Fruit fly (Drosophila melanogaster) whole organism, embryonic: Measurements from ENCODE around the gene spdo.

Experiments used
- Adf1 ChIP-seq: fragments of 200-800 bp; sonication (Bioruptor generic); IDR thresholded peaks from 2 replicates; pipeline ENCODE4 v1.3.6; 2022; ENCODE audit warnings: missing biosample characterization, missing genetic modification characterization
- CG10147 ChIP-seq: fragments of 200-800 bp; sonication (Bioruptor generic); optimal IDR thresholded peaks from 2 replicates; lab custom pipeline; 2019; ENCODE audit warnings: missing biosample characterization, mild to moderate bottlenecking, missing genetic modification characterization, moderate library complexity
- CG10979 ChIP-seq: fragments of 200-800 bp; sonication (Bioruptor generic); optimal IDR thresholded peaks from 2 replicates; lab custom pipeline; 2018; ENCODE audit warnings: missing biosample characterization, mild to moderate bottlenecking, missing genetic modification characterization, moderate library complexity
- CG11398 ChIP-seq: fragments of 200-800 bp; sonication (Bioruptor generic); optimal IDR thresholded peaks from 2 replicates; lab custom pipeline; 2016; ENCODE audit warnings: missing biosample characterization, missing genetic modification characterization
- CG11560 ChIP-seq: fragments of 200-800 bp; sonication (Bioruptor generic); IDR thresholded peaks from 3 replicates; pipeline ENCODE4 v1.3.6; 2022; ENCODE audit warnings: missing biosample characterization, missing genetic modification characterization
- CG12391 ChIP-seq: fragments of 200-800 bp; sonication (Bioruptor generic); optimal IDR thresholded peaks from 3 replicates; lab custom pipeline; 2018; ENCODE audit warnings: missing biosample characterization, mild to moderate bottlenecking, missing genetic modification characterization, moderate library complexity
- CG13424 ChIP-seq: fragments of 200-800 bp; sonication (Bioruptor generic); optimal IDR thresholded peaks from 2 replicates; lab custom pipeline; 2019; ENCODE audit warnings: missing biosample characterization, mild to moderate bottlenecking, missing genetic modification characterization, moderate library complexity
- CG15011 ChIP-seq: fragments of 200-800 bp; sonication (Bioruptor generic); optimal IDR thresholded peaks from 3 replicates; lab custom pipeline; 2018; ENCODE audit warnings: missing biosample characterization, mild to moderate bottlenecking, missing genetic modification characterization
- CG16815 ChIP-seq: fragments of 200-800 bp; sonication (Bioruptor generic); optimal IDR thresholded peaks from 3 replicates; lab custom pipeline; 2017; ENCODE audit warnings: missing biosample characterization, mild to moderate bottlenecking, missing genetic modification characterization
- CG17186 ChIP-seq: fragments of 200-800 bp; sonication (Bioruptor generic); optimal IDR thresholded peaks from 3 replicates; lab custom pipeline; 2017; ENCODE audit warnings: missing biosample characterization, missing genetic modification reagents, missing genetic modification characterization
- CG18476 ChIP-seq: fragments of 200-800 bp; sonication (Bioruptor generic); optimal IDR thresholded peaks from 2 replicates; lab custom pipeline; 2016; ENCODE audit warnings: missing biosample characterization, mild to moderate bottlenecking, missing genetic modification characterization
- CG5953 ChIP-seq: fragments of 200-800 bp; sonication (Bioruptor generic); IDR thresholded peaks from 2 replicates; pipeline ENCODE4 v1.3.6; 2022; ENCODE audit warnings: missing biosample characterization, missing genetic modification characterization
- CG6272 ChIP-seq: fragments of 200-800 bp; sonication (Bioruptor generic); IDR thresholded peaks from 2 replicates; pipeline ENCODE4 v1.3.6; 2022; ENCODE audit warnings: missing biosample characterization, missing genetic modification characterization
- CG6689 ChIP-seq: fragments of 200-800 bp; sonication (Bioruptor generic); IDR thresholded peaks from 2 replicates; pipeline ENCODE4 v1.3.6; 2022; ENCODE audit warnings: missing biosample characterization, missing genetic modification characterization
- CkIIα-i1 ChIP-seq: fragments of 200-800 bp; sonication (Bioruptor generic); IDR thresholded peaks from 2 replicates; pipeline ENCODE4 v1.3.6; 2022; ENCODE audit warnings: missing biosample characterization, missing genetic modification characterization
- Dad ChIP-seq: fragments of 200-800 bp; sonication (Bioruptor generic); optimal IDR thresholded peaks from 3 replicates; lab custom pipeline; 2016; ENCODE audit warnings: missing biosample characterization, missing genetic modification characterization
- Deaf1 ChIP-seq: fragments of 200-800 bp; optimal IDR thresholded peaks from 3 replicates; lab custom pipeline; 2019; ENCODE audit warnings: missing biosample characterization, mild to moderate bottlenecking, missing genetic modification characterization, moderate library complexity
- Fer2 ChIP-seq: fragments of 200-800 bp; sonication (Bioruptor generic); optimal IDR thresholded peaks from 2 replicates; lab custom pipeline; 2018; ENCODE audit warnings: missing biosample characterization, mild to moderate bottlenecking, missing genetic modification characterization, moderate library complexity
- Gsc ChIP-seq: fragments of 200-800 bp; sonication (Bioruptor generic); IDR thresholded peaks from 2 replicates; pipeline ENCODE4 v1.3.6; 2022; ENCODE audit warnings: missing biosample characterization, missing genetic modification characterization
- Hr78 ChIP-seq, 2 experiments: fragments of 200-800 bp in 1 of 2; fragments of >200 bp in 1 of 2; sonication (Bioruptor generic) in 1 of 2; optimal IDR thresholded peaks; 2 replicates each; lab custom pipeline; 2017 to 2019; ENCODE audit warnings: missing biosample characterization in 2 of 2, missing genetic modification characterization in 2 of 2, mild to moderate bottlenecking in 1 of 2, moderate library complexity in 1 of 2
- Med ChIP-seq: fragments of 200-800 bp; sonication (Bioruptor generic); peaks from one replicate; lab custom pipeline; 2016; ENCODE audit warnings: missing biosample characterization, missing genetic modification characterization, mild to moderate bottlenecking, inconsistent platforms, moderate library complexity
- Myb ChIP-seq: fragments of 200-800 bp; sonication (Bioruptor generic); optimal IDR thresholded peaks from 2 replicates; lab custom pipeline; 2016; ENCODE audit warnings: missing biosample characterization, missing genetic modification characterization
- NC2β ChIP-seq: fragments of 200-800 bp; sonication (Bioruptor generic); optimal IDR thresholded peaks from 2 replicates; lab custom pipeline; 2016; ENCODE audit warnings: missing biosample characterization, missing genetic modification characterization
- Poxn ChIP-seq: fragments of 200-800 bp; sonication (Bioruptor generic); IDR thresholded peaks from 2 replicates; pipeline ENCODE4 v1.3.6; 2022; ENCODE audit warnings: missing biosample characterization, missing genetic modification characterization
- Scr ChIP-seq: fragments of 200-800 bp; sonication (Bioruptor generic); IDR thresholded peaks from 2 replicates; pipeline ENCODE4 v1.3.6; 2022; ENCODE audit warnings: missing biosample characterization, missing genetic modification characterization; ENCODE audit not compliant: partially characterized antibody
- Sox102F ChIP-seq: fragments of 200-800 bp; sonication (Bioruptor generic); optimal IDR thresholded peaks from 2 replicates; lab custom pipeline; 2018; ENCODE audit warnings: missing biosample characterization, mild to moderate bottlenecking, missing genetic modification characterization, moderate library complexity
- Xrp1 ChIP-seq: fragments of 200-800 bp; sonication (Bioruptor generic); IDR thresholded peaks from 2 replicates; pipeline ENCODE4 v1.3.6; 2022; ENCODE audit warnings: missing biosample characterization, missing genetic modification characterization
- bigmax ChIP-seq: fragments of 200-800 bp; sonication (Bioruptor generic); optimal IDR thresholded peaks from 2 replicates; lab custom pipeline; 2018; ENCODE audit warnings: missing biosample characterization, mild to moderate bottlenecking, missing genetic modification characterization
- bsh ChIP-seq, 2 experiments: fragments of 200-800 bp; sonication (Bioruptor generic); optimal IDR thresholded peaks; 2 replicates each; lab custom pipeline; 2017 to 2018; ENCODE audit warnings: mild to moderate bottlenecking in 2 of 2, missing biosample characterization in 2 of 2, missing genetic modification characterization in 2 of 2, moderate library complexity in 1 of 2
- cas ChIP-seq: fragments of 200-800 bp; sonication (Bioruptor generic); IDR thresholded peaks from 2 replicates; pipeline ENCODE4 v1.3.6; 2022; ENCODE audit warnings: missing biosample characterization, missing genetic modification characterization
- cg ChIP-seq: fragments of 200-800 bp; sonication (Bioruptor generic); optimal IDR thresholded peaks from 3 replicates; lab custom pipeline; 2019; ENCODE audit warnings: missing biosample characterization, mild to moderate bottlenecking, missing genetic modification characterization, moderate library complexity
- esg ChIP-seq: fragments of 200-800 bp; sonication (Bioruptor generic); conservative IDR thresholded peaks from 2 replicates; pipeline ENCODE4 v1.3.6; 2022; ENCODE audit warnings: missing biosample characterization, missing genetic modification characterization
- exex ChIP-seq: fragments of 200-800 bp; sonication (Bioruptor generic); optimal IDR thresholded peaks from 4 replicates; lab custom pipeline; 2018; ENCODE audit warnings: missing biosample characterization, mild to moderate bottlenecking, missing genetic modification characterization, moderate library complexity
- fd64A ChIP-seq: fragments of 200-800 bp; sonication (Bioruptor generic); optimal IDR thresholded peaks from 3 replicates; lab custom pipeline; 2018; ENCODE audit warnings: missing biosample characterization, mild to moderate bottlenecking, missing genetic modification characterization
- ftz-f1 ChIP-seq: fragments of 200-800 bp; sonication (Bioruptor generic); optimal IDR thresholded peaks from 2 replicates; lab custom pipeline; 2016; ENCODE audit warnings: missing biosample characterization, missing genetic modification characterization
- gem ChIP-seq: fragments of 200-800 bp; sonication (Bioruptor generic); optimal IDR thresholded peaks from 2 replicates; lab custom pipeline; 2019; ENCODE audit warnings: missing biosample characterization, mild to moderate bottlenecking, missing genetic modification characterization, moderate library complexity
- hb ChIP-seq: fragments of 200-800 bp; sonication (Bioruptor generic); IDR thresholded peaks from 3 replicates; pipeline ENCODE4 v1.3.6; 2022; ENCODE audit warnings: missing biosample characterization, missing genetic modification characterization; ENCODE audit not compliant: partially characterized antibody
- jing ChIP-seq: fragments of 200-800 bp; sonication (Bioruptor generic); optimal IDR thresholded peaks from 2 replicates; lab custom pipeline; 2018; ENCODE audit warnings: missing biosample characterization, mild to moderate bottlenecking, missing genetic modification characterization
- kni ChIP-seq: fragments of 200-800 bp; sonication (Bioruptor generic); optimal IDR thresholded peaks from 3 replicates; lab custom pipeline; 2017; ENCODE audit warnings: mild to moderate bottlenecking, missing biosample characterization, missing genetic modification reagents, missing genetic modification characterization
- lab ChIP-seq: fragments of 200-800 bp; sonication (Bioruptor generic); optimal IDR thresholded peaks from 3 replicates; lab custom pipeline; 2017; ENCODE audit warnings: missing biosample characterization, missing genetic modification characterization, mild to moderate bottlenecking, moderate library complexity, missing genetic modification reagents
- lov ChIP-seq, 2 experiments: fragments of 200-800 bp in 1 of 2; fragments of >200 bp in 1 of 2; sonication (Bioruptor generic) in 1 of 2; IDR thresholded peaks in 1 of 2; optimal IDR thresholded peaks in 1 of 2; 2 replicates in 1 of 2; 3 replicates in 1 of 2; pipeline versions ENCODE4 v1.3.6 to Lab custom; 2017 to 2022; ENCODE audit warnings: missing biosample characterization in 1 of 2, missing genetic modification characterization in 1 of 2
- peb ChIP-seq: fragments of 200-800 bp; sonication (Bioruptor generic); IDR thresholded peaks from 2 replicates; pipeline ENCODE4 v1.3.6; 2022; ENCODE audit warnings: missing biosample characterization, missing genetic modification characterization
- phol ChIP-seq: fragments of 200-800 bp; sonication (Bioruptor generic); optimal IDR thresholded peaks from 3 replicates; lab custom pipeline; 2018; ENCODE audit warnings: missing biosample characterization, mild to moderate bottlenecking, missing genetic modification characterization, moderate library complexity
- ranshi ChIP-seq: fragments of 200-800 bp; sonication (Bioruptor generic); IDR thresholded peaks from 2 replicates; pipeline ENCODE4 v1.3.6; 2022; ENCODE audit warnings: missing biosample characterization, missing genetic modification characterization
- run ChIP-seq: fragments of 200-800 bp; sonication (Bioruptor generic); optimal IDR thresholded peaks from 3 replicates; lab custom pipeline; 2018; ENCODE audit warnings: missing biosample characterization, mild to moderate bottlenecking, missing genetic modification characterization
- tap ChIP-seq: fragments of 200-800 bp; optimal IDR thresholded peaks from 3 replicates; lab custom pipeline; 2019; ENCODE audit warnings: missing biosample characterization, mild to moderate bottlenecking, missing genetic modification characterization, moderate library complexity
- usp ChIP-seq: fragments of >200 bp; optimal IDR thresholded peaks from 2 replicates; lab custom pipeline; 2017; ENCODE audit warnings: missing biosample characterization, missing genetic modification characterization
- vvl ChIP-seq: fragments of 200-800 bp; sonication (Bioruptor generic); IDR thresholded peaks from 2 replicates; pipeline ENCODE4 v1.3.6; 2022; ENCODE audit warnings: missing biosample characterization, missing genetic modification characterization
- zfh1 ChIP-seq: fragments of 200-800 bp; sonication (Bioruptor generic); IDR thresholded peaks from 3 replicates; pipeline ENCODE4 v1.3.6; 2022; ENCODE audit warnings: missing biosample characterization, missing genetic modification characterization

The spdo gene

dm6 chr3R:30450224-30450623 is 26.3 kb upstream of the spdo start (continued):
- TF ChIP-seq jing (GFP tag; lab: Kevin White, UChicago), result no peak
- TF ChIP-seq Adf1, result peak; percentile 65; the same call in 1 of the 2 replicates
- TF ChIP-seq peb (GFP tag; lab: Robert Waterston, UW), result peak; percentile 62; the same call in 1 of the 2 replicates
- no peak for TF ChIP-seq CG12391
- no peak; the same call in none of the 2 replicates for TF ChIP-seq CG6689 (GFP tag; lab: Robert Waterston, UW)
- TF ChIP-seq cg (GFP tag; lab: Kevin White, UChicago), result no peak
- peak; percentile 59 for TF ChIP-seq CG17186 (GFP tag; lab: Kevin White, UChicago)
- TF ChIP-seq usp, result no peak
- no peak for TF ChIP-seq Scr (GFP tag; lab: Robert Waterston, UW)
- TF ChIP-seq lab (GFP tag; lab: Kevin White, UChicago), result peak; percentile 93
- TF ChIP-seq gem (tag; lab: Kevin White, UChicago), result peak; percentile 62
- peak; percentile 53 for TF ChIP-seq Sox102F (GFP tag; lab: Kevin White, UChicago)
- TF ChIP-seq vvl (GFP tag; lab: Robert Waterston, UW), result peak; percentile 86
- no peak for TF ChIP-seq esg (GFP tag; lab: Robert Waterston, UW)
- TF ChIP-seq cas (GFP tag; lab: Robert Waterston, UW), result peak; percentile 68; the same call in 1 of the 2 replicates
- TF ChIP-seq tap (tag; lab: Kevin White, UChicago), result peak; percentile 52
- TF ChIP-seq Xrp1 (GFP tag; lab: Robert Waterston, UW), result no peak; the same call in 1 of the 2 replicates
- peak; percentile 57 for TF ChIP-seq exex (tag; lab: Kevin White, UChicago)
- TF ChIP-seq Dad (GFP tag; lab: Kevin White, UChicago), result peak; percentile 54
- no peak for TF ChIP-seq phol (tag; lab: Kevin White, UChicago)
- no peak for TF ChIP-seq hb (GFP tag; lab: Robert Waterston, UW)
- TF ChIP-seq Gsc (GFP tag; lab: Robert Waterston, UW), result no peak
- no peak for TF ChIP-seq CG5953 (GFP tag; lab: Robert Waterston, UW)
- peak; percentile 20 for TF ChIP-seq CG16815 (GFP tag; lab: Kevin White, UChicago)
- TF ChIP-seq Med (GFP tag; lab: Kevin White, UChicago), result peak; percentile 98
- peak; percentile 59 for TF ChIP-seq kni
- TF ChIP-seq CG11560 (tag; lab: Robert Waterston, UW), result no peak
- peak; percentile 79; the same call in 1 of the 2 replicates for TF ChIP-seq ranshi (GFP tag; lab: Robert Waterston, UW)
- TF ChIP-seq Myb (GFP tag; lab: Kevin White, UChicago), result peak; percentile 37
- peak; percentile 67 for TF ChIP-seq Deaf1 (tag; lab: Kevin White, UChicago)
- no peak for TF ChIP-seq CG13424 (tag; lab: Kevin White, UChicago)
- peak; percentile 70 for TF ChIP-seq CG11398 (GFP tag; lab: Kevin White, UChicago)
- TF ChIP-seq CG6272 (GFP tag; lab: Robert Waterston, UW), result no peak
- peak; percentile 64 for TF ChIP-seq ftz-f1 (GFP tag; lab: Kevin White, UChicago)
- TF ChIP-seq lov (optimal IDR thresholded peaks at IDR 0.05; lab: Kevin White, UChicago), result no peak
- peak; percentile 90 for TF ChIP-seq lov (GFP tag; IDR thresholded peaks at IDR 0.05; lab: Robert Waterston, UW)
- peak; percentile 36 to 82 for TF ChIP-seq bsh (GFP tag; optimal IDR thresholded peaks at IDR 0.05; lab: Kevin White, UChicago)
- peak; percentile 79 for TF ChIP-seq fd64A (GFP tag; lab: Kevin White, UChicago)
- no peak for TF ChIP-seq run (tag; lab: Kevin White, UChicago)
- TF ChIP-seq CG10979 (tag; lab: Kevin White, UChicago), result no peak
- peak; percentile 73 for TF ChIP-seq CG15011 (GFP tag; lab: Kevin White, UChicago)
- peak; percentile 17 for TF ChIP-seq Fer2
- no peak for TF ChIP-seq Hr78 (GFP tag; optimal IDR thresholded peaks at IDR 0.05; lab: Kevin White, UChicago)
- TF ChIP-seq CkIIα-i1, result peak; percentile 66; the same call in 1 of the 2 replicates
- TF ChIP-seq Poxn (GFP tag; lab: Robert Waterston, UW), result peak; percentile 47; the same call in 1 of the 2 replicates
- peak; percentile 75 for TF ChIP-seq zfh1 (GFP tag; lab: Robert Waterston, UW)
- peak; percentile 88 for TF ChIP-seq CG18476
- peak; percentile 48 for TF ChIP-seq bigmax (GFP tag; lab: Kevin White, UChicago)
- TF ChIP-seq NC2β (GFP tag; lab: Kevin White, UChicago), result peak; percentile 84
- peak; percentile 18 for TF ChIP-seq CG10147 (GFP tag; lab: Kevin White, UChicago)
